Worm (Caenorhabditis elegans): ENCODE measurements around the gene dpf-4.

Gene dpf-4

ce11 chrIII:5839147-5839546 lies 20.0 kb upstream of the dpf-4 start:
- TF ChIP-seq nhr-6 (tag; optimal IDR thresholded peaks at IDR 0.05) (peak; percentile 49), mep-1 (tag; optimal IDR thresholded peaks at IDR 0.05) (no peak), hlh-30 (tag; optimal IDR thresholded peaks at IDR 0.05; ENCODE audit: insufficient read depth) (peak; percentile 73), unc-62 (GFP tag; optimal IDR thresholded peaks at IDR 0.05 in 1 of 2) (no peak), unc-62 (tag; optimal IDR thresholded peaks at IDR 0.05) (no peak), daf-16 (GFP tag; optimal IDR thresholded peaks at IDR 0.05) (peak in 1 of 2 experiments; percentile 53), daf-16 (tag; optimal IDR thresholded peaks at IDR 0.05) (peak; percentile 96), nhr-48 (tag; optimal IDR thresholded peaks at IDR 0.05) (no peak), lin-29 (GFP tag; IDR thresholded peaks at IDR 0.05) (no peak), lin-15B (tag; optimal IDR thresholded peaks at IDR 0.05) (no peak), snpc-1.2 (GFP tag; IDR thresholded peaks at IDR 0.05) (no peak), daf-8 (GFP tag; IDR thresholded peaks at IDR 0.05) (no peak), T20F7.1 (GFP tag; optimal IDR thresholded peaks at IDR 0.05) (peak; percentile 61), daf-19 (GFP tag; conservative IDR thresholded peaks at IDR 0.05) (0 out of 2 replicates have a peak, but pooled peaks have one; percentile 42), zag-1 (tag; optimal IDR thresholded peaks at IDR 0.05) (no peak), ztf-7 (tag; optimal IDR thresholded peaks at IDR 0.05) (no peak), attf-4 (tag; optimal IDR thresholded peaks at IDR 0.05) (no peak), F44E2.7 (GFP tag; IDR thresholded peaks at IDR 0.05) (no peak), F49E8.2 (tag; optimal IDR thresholded peaks at IDR 0.05; ENCODE audit: borderline replicate concordance) (no peak), dmd-6 (GFP tag; IDR thresholded peaks at IDR 0.05) (peak; percentile 74), lin-1 (GFP tag; IDR thresholded peaks at IDR 0.05) (0 out of 2 replicates have a peak, but pooled peaks have one; percentile 27), pqm-1 (tag; optimal IDR thresholded peaks at IDR 0.05) (peak; percentile 51), lin-38 (GFP tag; IDR thresholded peaks at IDR 0.05) (no peak), ceh-44 (GFP tag; IDR thresholded peaks at IDR 0.05) (no peak), mxl-2 (GFP tag; conservative IDR thresholded peaks at IDR 0.05) (no peak), nhr-28 (tag; optimal IDR thresholded peaks at IDR 0.05) (peak; percentile 60), dmd-8 (GFP tag; IDR thresholded peaks at IDR 0.05) (no peak), Y75B8A.6 (GFP tag; IDR thresholded peaks at IDR 0.05) (no peak), nhr-25 (tag; optimal IDR thresholded peaks at IDR 0.05; ENCODE audit: borderline replicate concordance, insufficient read depth) (no peak), mxl-3 (GFP tag; optimal IDR thresholded peaks at IDR 0.05) (no peak), T26A8.4 (GFP tag; IDR thresholded peaks at IDR 0.05) (no peak; the same call in 1 of the 2 replicates), mes-2 (tag; optimal IDR thresholded peaks at IDR 0.05; ENCODE audit: poor library complexity, severe bottlenecking) (peak; percentile 21), nhr-42 (GFP tag; IDR thresholded peaks at IDR 0.05) (no peak), hif-1 (tag; optimal IDR thresholded peaks at IDR 0.05) (no peak), lir-3 (tag; optimal IDR thresholded peaks at IDR 0.05) (no peak), nhr-76 (tag; optimal IDR thresholded peaks at IDR 0.05) (no peak), mdl-1 (tag; optimal IDR thresholded peaks at IDR 0.05) (peak in 1 of 2 experiments; percentile 30), ceh-32 (tag; optimal IDR thresholded peaks at IDR 0.05; ENCODE audit: poor library complexity) (no peak), nhr-111 (GFP tag; optimal IDR thresholded peaks at IDR 0.05) (no peak), F37D6.2 (tag; optimal IDR thresholded peaks at IDR 0.05) (no peak), lsy-2 (tag; optimal IDR thresholded peaks at IDR 0.05) (peak in 1 of 2 experiments; percentile 1), nhr-77 (tag; optimal IDR thresholded peaks at IDR 0.05) (no peak), vab-7 (GFP tag; IDR thresholded peaks at IDR 0.05) (no peak), arid-1 (GFP tag; conservative IDR thresholded peaks at IDR 0.05) (no peak), duxl-1 (tag; optimal IDR thresholded peaks at IDR 0.05; ENCODE audit: poor library complexity) (no peak), Y5F2A.4 (GFP tag; optimal IDR thresholded peaks at IDR 0.05) (no peak), dve-1 (tag; optimal IDR thresholded peaks at IDR 0.05; ENCODE audit: insufficient read depth) (peak; percentile 88), spr-3 (GFP tag; optimal IDR thresholded peaks at IDR 0.05) (no peak), nhr-41 (GFP tag; IDR thresholded peaks at IDR 0.05) (no peak), hlh-11 (tag; optimal IDR thresholded peaks at IDR 0.05) (peak; percentile 62)

All from whole organism, L4 larva.